Fruit fly (Drosophila melanogaster): Measurements from ENCODE around the gene Amt.

Amt gene

DNA sequence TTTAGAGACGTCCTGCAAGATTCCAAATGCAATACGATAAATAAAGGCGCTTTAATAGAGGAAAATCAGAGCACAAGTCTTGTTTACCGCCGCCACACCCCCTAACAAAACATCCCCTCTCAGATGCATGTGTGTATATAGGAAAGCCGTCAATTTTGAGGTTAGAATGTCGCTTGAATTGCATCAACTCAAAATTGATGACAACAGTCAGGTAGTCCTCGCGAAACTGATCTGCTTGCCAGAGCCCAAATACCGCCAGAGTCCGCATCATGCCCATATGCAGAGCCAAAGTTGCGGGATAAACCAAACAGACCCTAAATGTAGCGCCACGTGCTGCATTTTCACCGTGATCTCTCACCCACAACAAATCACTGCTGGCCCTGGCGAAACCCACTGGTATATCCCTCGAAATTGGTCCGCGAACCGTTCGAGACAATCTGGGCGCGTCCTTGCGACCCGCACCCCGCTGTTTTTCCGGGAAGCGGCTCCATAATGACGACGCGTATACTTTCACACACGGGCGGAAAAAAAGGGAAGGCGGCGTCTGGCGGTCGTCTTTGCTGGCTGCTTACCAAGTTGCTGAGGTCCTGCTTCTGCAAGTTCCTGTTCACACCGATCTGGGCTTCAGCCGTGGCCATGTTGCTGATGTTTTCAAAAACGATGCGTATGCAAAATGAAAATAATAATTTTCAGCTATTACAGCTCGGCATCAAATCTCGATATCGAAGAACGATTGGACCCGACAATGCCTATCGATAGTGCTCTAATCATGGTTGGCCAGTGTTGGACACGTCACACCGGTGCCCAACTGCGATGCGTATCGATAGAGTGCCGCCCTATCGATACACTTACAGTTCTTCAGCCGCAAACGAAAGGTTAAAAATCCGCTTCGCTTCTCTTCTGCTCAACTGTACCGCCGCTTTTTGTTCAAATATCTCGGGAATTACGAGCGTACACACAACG, 14.1 kb upstream of the Amt start, which contains the start of the genes eIF2gamma and Set (continued):
- TF ChIP-seq sima (GFP tag; optimal IDR thresholded peaks at IDR 0.05) (no peak), CG32532 (GFP tag; IDR thresholded peaks at IDR 0.05) (peak; percentile 41; the same call in 1 of the 2 replicates), cg (GFP tag; optimal IDR thresholded peaks at IDR 0.05) (no peak), kah (GFP tag; optimal IDR thresholded peaks at IDR 0.05) (no peak), salm (tag; optimal IDR thresholded peaks at IDR 0.05) (no peak), eve (GFP tag; optimal IDR thresholded peaks at IDR 0.05) (no peak), hkb (optimal IDR thresholded peaks at IDR 0.05) (no peak), hkb (GFP tag; IDR thresholded peaks at IDR 0.05) (no peak), CG14441 (GFP tag; IDR thresholded peaks at IDR 0.05) (no peak), zen (tag; optimal IDR thresholded peaks at IDR 0.05) (peak; percentile 56), Dfd (GFP tag; optimal IDR thresholded peaks at IDR 0.05) (no peak), onecut (GFP tag; IDR thresholded peaks at IDR 0.05) (no peak), CG3995 (GFP tag; optimal IDR thresholded peaks at IDR 0.05) (peak; percentile 78), CG15011 (GFP tag; optimal IDR thresholded peaks at IDR 0.05) (no peak), CG6765 (GFP tag; optimal IDR thresholded peaks at IDR 0.05) (no peak), CG11247 (GFP tag; IDR thresholded peaks at IDR 0.05) (no peak), tna (GFP tag; IDR thresholded peaks at IDR 0.05; ENCODE audit: partially characterized antibody) (peak; percentile 98), ac (GFP tag; optimal IDR thresholded peaks at IDR 0.05) (no peak), lmd (GFP tag; IDR thresholded peaks at IDR 0.05) (peak; percentile 16; the same call in 1 of the 2 replicates), B-H2 (GFP tag; optimal IDR thresholded peaks at IDR 0.05) (peak; percentile 74), CG7839 (tag; optimal IDR thresholded peaks at IDR 0.05) (no peak), crol (GFP tag; IDR thresholded peaks at IDR 0.05) (peak; percentile 61), CG9876 (GFP tag; optimal IDR thresholded peaks at IDR 0.05) (no peak), ash1 (GFP tag; optimal IDR thresholded peaks at IDR 0.05) (no peak), gcm (GFP tag; optimal IDR thresholded peaks at IDR 0.05) (no peak), CG2875 (GFP tag; optimal IDR thresholded peaks at IDR 0.05) (no peak), CG11695 (GFP tag; IDR thresholded peaks at IDR 0.05) (no peak), CG43689 (GFP tag; IDR thresholded peaks at IDR 0.05) (no peak), CG6683 (GFP tag; optimal IDR thresholded peaks at IDR 0.05) (no peak), NfI (GFP tag; optimal IDR thresholded peaks at IDR 0.05) (no peak), CG17385 (GFP tag; optimal IDR thresholded peaks at IDR 0.05) (no peak), CG13123 (GFP tag; optimal IDR thresholded peaks at IDR 0.05) (no peak), MTF-1 (GFP tag; optimal IDR thresholded peaks at IDR 0.05; ENCODE audit: borderline replicate concordance) (no peak), CG15479 (GFP tag; optimal IDR thresholded peaks at IDR 0.05) (peak; percentile 36), abd-A (tag; optimal IDR thresholded peaks at IDR 0.05) (no peak), Scr (GFP tag; IDR thresholded peaks at IDR 0.05; ENCODE audit: partially characterized antibody) (peak; percentile 95), C15 (GFP tag; IDR thresholded peaks at IDR 0.05) (no peak), btn (GFP tag; optimal IDR thresholded peaks at IDR 0.05) (no peak), Xbp1 (GFP tag; optimal IDR thresholded peaks at IDR 0.05) (peak; percentile 49), dmrt11E (tag; optimal IDR thresholded peaks at IDR 0.05) (no peak), CG3726 (GFP tag; IDR thresholded peaks at IDR 0.05) (no peak), CG4360 (GFP tag; IDR thresholded peaks at IDR 0.05) (no peak), CG12391 (tag; optimal IDR thresholded peaks at IDR 0.05) (peak; percentile 22), Rx (GFP tag; IDR thresholded peaks at IDR 0.05) (no peak), Abd-B (GFP tag; optimal IDR thresholded peaks at IDR 0.05) (no peak), zfh1 (GFP tag; IDR thresholded peaks at IDR 0.05) (no peak), Sry-β (GFP tag; optimal IDR thresholded peaks at IDR 0.05) (no peak), CG10147 (GFP tag; optimal IDR thresholded peaks at IDR 0.05) (no peak), CG1602 (GFP tag; optimal IDR thresholded peaks at IDR 0.05) (no peak)

Measured in whole organism, embryonic.